Fruit fly (Drosophila melanogaster): Measurements from ENCODE around the gene CG17177.
A peak's percentile ranks its signal among the peaks of the same experiment; 100 is the strongest.

CG17177 gene

dm6 chr3L:14665802-14666351, 35.6 kb downstream of the CG17177 start:
- TF ChIP-seq CG7101 (tag; optimal IDR thresholded peaks at IDR 0.05) (peak; percentile 9), bab1 (GFP tag; optimal IDR thresholded peaks at IDR 0.05) (peak; percentile 16), Hr96 (GFP tag; optimal IDR thresholded peaks at IDR 0.05) (no peak), CG14711 (tag; optimal IDR thresholded peaks at IDR 0.05) (peak; percentile 39)

- TF ChIP-seq CG5204 (GFP tag; optimal IDR thresholded peaks at IDR 0.05) (no peak), Crg-1 (GFP tag; optimal IDR thresholded peaks at IDR 0.05) (no peak), CG11617 (GFP tag; optimal IDR thresholded peaks at IDR 0.05) (no peak), pad (GFP tag; optimal IDR thresholded peaks at IDR 0.05) (no peak), kay (GFP tag; ENCODE audit: borderline replicate concordance) (no peak), cic (GFP tag; optimal IDR thresholded peaks at IDR 0.05) (no peak)
Observed at dm6 chr3L:14664390-14664789, 37.1 kb downstream of the CG17177 start.

- TF ChIP-seq ovo (GFP tag; optimal IDR thresholded peaks at IDR 0.05) (no peak), CG1620 (GFP tag; optimal IDR thresholded peaks at IDR 0.05) (no peak), CG7045 (GFP tag; optimal IDR thresholded peaks at IDR 0.05) (no peak), CG11617 (GFP tag; optimal IDR thresholded peaks at IDR 0.05) (no peak)
Observed at dm6 chr3L:14663750-14664149, 37.7 kb downstream of the CG17177 start.

- TF ChIP-seq CG14711 (tag; optimal IDR thresholded peaks at IDR 0.05) (no peak), CG7045 (GFP tag; optimal IDR thresholded peaks at IDR 0.05) (no peak)
Observed at dm6 chr3L:14661567-14662258, 39.8 kb downstream of the CG17177 start.

- TF ChIP-seq toe (GFP tag; optimal IDR thresholded peaks at IDR 0.05) (no peak), CG1620 (GFP tag; optimal IDR thresholded peaks at IDR 0.05) (no peak), CG7101 (tag; optimal IDR thresholded peaks at IDR 0.05) (no peak), Clk (GFP tag; optimal IDR thresholded peaks at IDR 0.05) (no peak), CG7045 (GFP tag; optimal IDR thresholded peaks at IDR 0.05) (no peak), CG11617 (GFP tag; optimal IDR thresholded peaks at IDR 0.05) (no peak), Crg-1 (GFP tag; optimal IDR thresholded peaks at IDR 0.05) (no peak), kay (GFP tag; ENCODE audit: borderline replicate concordance) (no peak), CG14711 (tag; optimal IDR thresholded peaks at IDR 0.05) (no peak), ovo (GFP tag; optimal IDR thresholded peaks at IDR 0.05) (no peak), CG5204 (GFP tag; optimal IDR thresholded peaks at IDR 0.05) (no peak)
Observed at dm6 chr3L:14659954-14660907, 41.2 kb downstream of the CG17177 start.

- no peak for TF ChIP-seq kay (GFP tag; ENCODE audit: borderline replicate concordance)
Observed at dm6 chr3L:14657485-14658054, 43.9 kb downstream of the CG17177 start.

dm6 chr3L:14655681-14656080, 45.8 kb downstream of the CG17177 start:
- TF ChIP-seq CG11617 (GFP tag; optimal IDR thresholded peaks at IDR 0.05) (no peak), cnc (optimal IDR thresholded peaks at IDR 0.05) (no peak), CG33017 (tag; optimal IDR thresholded peaks at IDR 0.05) (no peak), CG12768 (GFP tag; optimal IDR thresholded peaks at IDR 0.05) (no peak), CG7045 (GFP tag; optimal IDR thresholded peaks at IDR 0.05) (no peak), cic (GFP tag; optimal IDR thresholded peaks at IDR 0.05) (no peak), CG1620 (GFP tag; optimal IDR thresholded peaks at IDR 0.05) (no peak), tj (GFP tag; optimal IDR thresholded peaks at IDR 0.05) (no peak), Mnt (GFP tag; optimal IDR thresholded peaks at IDR 0.05) (no peak), pad (GFP tag; optimal IDR thresholded peaks at IDR 0.05) (no peak), bab1 (GFP tag; optimal IDR thresholded peaks at IDR 0.05) (no peak), CG7101 (tag; optimal IDR thresholded peaks at IDR 0.05) (no peak), Hr96 (GFP tag; optimal IDR thresholded peaks at IDR 0.05) (no peak), CG5204 (GFP tag; optimal IDR thresholded peaks at IDR 0.05) (no peak), ovo (GFP tag; optimal IDR thresholded peaks at IDR 0.05) (no peak)
